Worm (Caenorhabditis elegans) whole organism, L3 larva: Measurements from ENCODE around the gene myo-5.

Experiments used
- ama-1 ChIP-seq: fragments of 150-350 bp; optimal IDR thresholded peaks from 2 replicates; lab custom pipeline; 2018
- egl-27 ChIP-seq: sonication (generic microtip); optimal IDR thresholded peaks from 4 replicates; lab custom pipeline; 2017; ENCODE audit warnings: missing biosample characterization, missing genetic modification reagents, missing genetic modification characterization
- elt-1 ChIP-seq: fragments of 150-350 bp; optimal IDR thresholded peaks from 2 replicates; lab custom pipeline; 2014; ENCODE audit warnings: missing biosample characterization, missing genetic modification characterization
- nhr-11 ChIP-seq: fragments of 150-350 bp; optimal IDR thresholded peaks from 2 replicates; lab custom pipeline; 2014; ENCODE audit warnings: missing biosample characterization, missing genetic modification characterization
- nhr-12 ChIP-seq: fragments of 150-350 bp; optimal IDR thresholded peaks from 2 replicates; lab custom pipeline; 2014; ENCODE audit warnings: missing biosample characterization, missing genetic modification characterization
- nhr-237 ChIP-seq: fragments of 150-350 bp; optimal IDR thresholded peaks from 2 replicates; lab custom pipeline; 2014; ENCODE audit warnings: missing biosample characterization, missing genetic modification characterization
- nhr-25 ChIP-seq: sonication (generic microtip); optimal IDR thresholded peaks from 2 replicates; lab custom pipeline; 2017; ENCODE audit warnings: missing biosample characterization, missing genetic modification characterization
- nhr-43 ChIP-seq: sonication (generic microtip); optimal IDR thresholded peaks from 2 replicates; lab custom pipeline; 2016; ENCODE audit warnings: mild to moderate bottlenecking, missing genetic modification characterization, missing compliant biosample characterization; ENCODE audit not compliant: poor library complexity, severe bottlenecking
- nhr-67 ChIP-seq: fragments of 150-350 bp; optimal IDR thresholded peaks from 2 replicates; lab custom pipeline; 2014; ENCODE audit warnings: missing biosample characterization, missing genetic modification characterization
- nhr-77 ChIP-seq: fragments of 150-350 bp; optimal IDR thresholded peaks from 2 replicates; lab custom pipeline; 2014; ENCODE audit warnings: missing biosample characterization, missing genetic modification characterization

ce11 chrV:8075712-8076111 lies 33.1 kb upstream of the myo-5 start, which contains the start of gene catp-3:
- TF ChIP-seq nhr-25 (tag; lab: Kevin White, UChicago) (no peak), nhr-12 (no peak), nhr-11 (tag; lab: Kevin White, UChicago) (no peak), nhr-237 (tag; lab: Kevin White, UChicago) (no peak), elt-1 (tag; lab: Kevin White, UChicago) (no peak), nhr-67 (no peak), nhr-43 (tag; lab: Kevin White, UChicago) (no peak), nhr-77 (tag; lab: Kevin White, UChicago) (no peak), ama-1 (no peak), egl-27 (tag; lab: Kevin White, UChicago) (no peak)
